Worm (Caenorhabditis elegans): ENCODE results near the gene srh-193.

srh-193 gene

ce11 chrV:4322706-4323105 lies 32.7 kb upstream of the srh-193 start, which contains the start of gene R02D1.2:
Gene R02D1.2 (minus strand): TSS chrV:4322806.
- TF ChIP-seq unc-39 (tag; optimal IDR thresholded peaks at IDR 0.05) (no peak), sem-4 (tag; optimal IDR thresholded peaks at IDR 0.05) (no peak), nhr-25 (tag; optimal IDR thresholded peaks at IDR 0.05) (no peak), fos-1 (tag; optimal IDR thresholded peaks at IDR 0.05) (no peak), ama-1 (optimal IDR thresholded peaks at IDR 0.05) (no peak)

- TF ChIP-seq lin-39 (tag; optimal IDR thresholded peaks at IDR 0.05) (no peak), lsy-2 (tag; optimal IDR thresholded peaks at IDR 0.05) (no peak), mbf-1 (tag; optimal IDR thresholded peaks at IDR 0.05) (no peak), alr-1 (tag; optimal IDR thresholded peaks at IDR 0.05) (no peak), nhr-21 (tag; optimal IDR thresholded peaks at IDR 0.05) (no peak), mdl-1 (tag; optimal IDR thresholded peaks at IDR 0.05) (no peak), R02D3.7 (tag; optimal IDR thresholded peaks at IDR 0.05) (no peak), ztf-11 (tag; optimal IDR thresholded peaks at IDR 0.05) (no peak), unc-39 (tag; optimal IDR thresholded peaks at IDR 0.05) (no peak), ama-1 (optimal IDR thresholded peaks at IDR 0.05) (no peak), sma-9 (GFP tag; optimal IDR thresholded peaks at IDR 0.05) (no peak), sma-9 (tag; optimal IDR thresholded peaks at IDR 0.05) (no peak), unc-62 (GFP tag; optimal IDR thresholded peaks at IDR 0.05) (no peak), unc-55 (GFP tag; optimal IDR thresholded peaks at IDR 0.05) (no peak), sma-3 (GFP tag; optimal IDR thresholded peaks at IDR 0.05) (no peak), lin-11 (tag; optimal IDR thresholded peaks at IDR 0.05) (no peak), sem-4 (tag; optimal IDR thresholded peaks at IDR 0.05) (no peak), nhr-23 (tag; optimal IDR thresholded peaks at IDR 0.05) (no peak), fos-1 (tag; optimal IDR thresholded peaks at IDR 0.05) (no peak)
These were observed 29.9 kb upstream of the srh-193 start, which contains the start of gene ZC132.9 for ce11 chrV:4319867-4320266. Gene ZC132.9 (minus strand): TSS chrV:4319967.

ce11 chrV:4315057-4315456 lies 25.1 kb upstream of the srh-193 start, which contains the start of gene srh-192:
Gene srh-192 (minus strand): TSS chrV:4315157.
- TF ChIP-seq lin-39 (tag; optimal IDR thresholded peaks at IDR 0.05): no peak
- no peak for TF ChIP-seq C34F6.9 (tag; optimal IDR thresholded peaks at IDR 0.05)
- TF ChIP-seq sem-4 (tag; optimal IDR thresholded peaks at IDR 0.05): no peak
- no peak for TF ChIP-seq nhr-23 (tag; optimal IDR thresholded peaks at IDR 0.05)
- no peak for TF ChIP-seq nhr-77 (tag; optimal IDR thresholded peaks at IDR 0.05)
- no peak for TF ChIP-seq sma-3 (GFP tag; optimal IDR thresholded peaks at IDR 0.05)
- no peak for TF ChIP-seq peb-1 (tag; optimal IDR thresholded peaks at IDR 0.05)
- TF ChIP-seq R02D3.7 (tag; optimal IDR thresholded peaks at IDR 0.05): no peak
- TF ChIP-seq sma-9 (GFP tag; optimal IDR thresholded peaks at IDR 0.05): no peak
- no peak for TF ChIP-seq sma-9 (tag; optimal IDR thresholded peaks at IDR 0.05)
- TF ChIP-seq lsy-2 (tag; optimal IDR thresholded peaks at IDR 0.05): no peak
- no peak for TF ChIP-seq nhr-10 (tag; optimal IDR thresholded peaks at IDR 0.05)
- TF ChIP-seq elt-3 (tag; optimal IDR thresholded peaks at IDR 0.05): no peak
- TF ChIP-seq nhr-11 (tag; optimal IDR thresholded peaks at IDR 0.05): no peak
- no peak for TF ChIP-seq lin-11 (tag; optimal IDR thresholded peaks at IDR 0.05)
- no peak for TF ChIP-seq fos-1 (tag; optimal IDR thresholded peaks at IDR 0.05)
- no peak for TF ChIP-seq egl-27 (tag; optimal IDR thresholded peaks at IDR 0.05)
- TF ChIP-seq nhr-25 (tag; optimal IDR thresholded peaks at IDR 0.05): no peak
- no peak for TF ChIP-seq ztf-4 (tag; optimal IDR thresholded peaks at IDR 0.05)
- no peak for TF ChIP-seq nhr-237 (tag; optimal IDR thresholded peaks at IDR 0.05)
- TF ChIP-seq aly-2 (tag; optimal IDR thresholded peaks at IDR 0.05): no peak

DNA sequence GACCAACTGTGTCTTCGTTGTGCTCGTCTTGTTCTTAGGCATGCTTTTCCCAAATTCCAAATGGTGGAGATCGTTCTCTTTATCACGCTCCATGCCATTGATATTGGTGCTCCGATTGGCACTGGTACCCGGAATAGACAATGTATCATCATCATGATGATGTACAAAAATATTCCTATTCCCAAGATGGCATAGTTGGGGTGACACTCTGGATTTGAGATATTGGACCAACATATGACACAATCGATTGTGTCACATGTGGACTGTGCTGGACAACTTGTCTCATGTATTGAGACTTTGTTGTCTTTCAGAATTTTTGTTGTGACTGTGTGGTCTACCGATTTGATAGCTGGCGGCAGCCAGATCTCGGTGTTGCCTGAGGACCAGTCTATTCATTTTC lies 14.2 kb upstream of the srh-193 start:
- TF ChIP-seq alr-1 (tag; optimal IDR thresholded peaks at IDR 0.05) (no peak), lin-11 (tag; optimal IDR thresholded peaks at IDR 0.05) (no peak), nhr-6 (tag; optimal IDR thresholded peaks at IDR 0.05) (no peak), C34F6.9 (tag; optimal IDR thresholded peaks at IDR 0.05) (no peak), nhr-77 (tag; optimal IDR thresholded peaks at IDR 0.05) (no peak), nhr-21 (tag; optimal IDR thresholded peaks at IDR 0.05) (no peak), crh-2 (tag; optimal IDR thresholded peaks at IDR 0.05) (no peak), ceh-16 (tag; optimal IDR thresholded peaks at IDR 0.05) (no peak), unc-39 (tag; optimal IDR thresholded peaks at IDR 0.05) (no peak), Y55F3AM.14 (GFP tag; optimal IDR thresholded peaks at IDR 0.05) (no peak), fos-1 (tag; optimal IDR thresholded peaks at IDR 0.05) (no peak), nhr-10 (tag; optimal IDR thresholded peaks at IDR 0.05) (no peak), ama-1 (optimal IDR thresholded peaks at IDR 0.05) (no peak), nhr-23 (tag; optimal IDR thresholded peaks at IDR 0.05) (no peak), R02D3.7 (tag; optimal IDR thresholded peaks at IDR 0.05) (no peak), elt-3 (tag; optimal IDR thresholded peaks at IDR 0.05) (no peak), skn-1 (tag; optimal IDR thresholded peaks at IDR 0.05) (no peak), nhr-237 (tag; optimal IDR thresholded peaks at IDR 0.05) (no peak), unc-55 (GFP tag; optimal IDR thresholded peaks at IDR 0.05) (no peak), sma-3 (GFP tag; optimal IDR thresholded peaks at IDR 0.05) (no peak)
